Fruit fly (Drosophila melanogaster): ENCODE data around the gene CG5676.

The CG5676 gene

DNA sequence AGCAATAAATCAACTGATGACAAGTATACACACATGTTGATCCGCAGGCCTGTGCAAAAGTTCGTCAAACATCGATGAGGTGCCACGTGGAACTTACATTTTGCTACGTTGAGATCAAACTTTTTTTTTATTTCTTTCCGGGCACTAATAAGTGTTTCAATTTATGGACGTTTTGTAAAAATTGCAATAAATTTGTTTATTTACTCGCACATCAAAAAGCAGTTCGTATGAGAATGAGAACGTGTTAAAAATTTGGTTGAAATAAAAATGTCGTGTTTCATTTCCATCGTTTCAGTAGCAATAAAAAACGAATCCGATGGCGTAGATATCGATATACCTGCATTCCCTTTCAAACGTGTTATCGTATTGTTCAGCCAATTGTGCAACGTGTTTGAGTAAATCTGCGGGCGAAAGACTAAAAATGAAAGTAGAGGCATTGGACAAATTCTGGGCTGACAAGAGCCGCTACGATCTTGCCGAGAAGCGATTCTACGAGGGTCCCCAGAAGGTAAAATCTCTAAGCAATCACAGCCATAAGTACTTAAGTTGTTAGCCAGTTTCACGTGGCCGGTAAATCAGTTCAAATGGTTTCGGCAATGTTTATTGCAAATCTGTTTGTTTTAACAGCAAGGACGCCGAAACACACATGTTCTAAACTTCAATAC is 23.4 kb downstream of the CG5676 start, which contains the start of gene eEF1delta (continued):
- TF ChIP-seq Six4 (GFP tag; optimal IDR thresholded peaks at IDR 0.05) (no peak), pzg (GFP tag; optimal IDR thresholded peaks at IDR 0.05) (peak; percentile 48), tll (GFP tag; optimal IDR thresholded peaks at IDR 0.05) (peak in 1 of 2 experiments; percentile 84), disco-r (GFP tag; optimal IDR thresholded peaks at IDR 0.05) (no peak), CG12659 (GFP tag; optimal IDR thresholded peaks at IDR 0.05) (peak; percentile 53), Med (GFP tag) (peak; percentile 55), CG16779 (GFP tag; IDR thresholded peaks at IDR 0.05) (no peak), CG16813 (GFP tag; IDR thresholded peaks at IDR 0.05; ENCODE audit: partially characterized antibody) (peak; percentile 51; the same call in 2 of the 3 replicates), Bgb (GFP tag; IDR thresholded peaks at IDR 0.05; ENCODE audit: partially characterized antibody) (0 out of 2 replicates have a peak, but pooled peaks have one; percentile 39), pfk (GFP tag; optimal IDR thresholded peaks at IDR 0.05) (peak; percentile 91), Lpt (GFP tag; optimal IDR thresholded peaks at IDR 0.05) (no peak), sd (tag; optimal IDR thresholded peaks at IDR 0.05) (peak; percentile 27), MESR4 (GFP tag; optimal IDR thresholded peaks at IDR 0.05) (peak; percentile 68), CG1603 (tag; optimal IDR thresholded peaks at IDR 0.05) (peak; percentile 99), CG12219 (GFP tag; optimal IDR thresholded peaks at IDR 0.05) (no peak), CG4617 (GFP tag; optimal IDR thresholded peaks at IDR 0.05; ENCODE audit: borderline replicate concordance) (peak; percentile 54), CG6813 (GFP tag; optimal IDR thresholded peaks at IDR 0.05) (no peak), Dref (GFP tag; IDR thresholded peaks at IDR 0.05) (peak; percentile 71; the same call in 1 of the 2 replicates), bbx (GFP tag; IDR thresholded peaks at IDR 0.05; ENCODE audit: partially characterized antibody) (peak; percentile 51; the same call in 1 of the 2 replicates), E2f1 (GFP tag; IDR thresholded peaks at IDR 0.05) (no peak), CG14860 (GFP tag; IDR thresholded peaks at IDR 0.05; ENCODE audit: partially characterized antibody) (no peak), CG7357 (GFP tag; IDR thresholded peaks at IDR 0.05) (peak; percentile 84), CG17328 (GFP tag; IDR thresholded peaks at IDR 0.05) (no peak), slbo (GFP tag; IDR thresholded peaks at IDR 0.05) (peak; percentile 21; the same call in 1 of the 2 replicates), CoRest (tag; optimal IDR thresholded peaks at IDR 0.05) (no peak), Sry-δ (GFP tag; optimal IDR thresholded peaks at IDR 0.05) (peak; percentile 30), CG11723 (GFP tag; optimal IDR thresholded peaks at IDR 0.05) (peak; percentile 55), ssp (GFP tag; IDR thresholded peaks at IDR 0.05) (peak; percentile 93), nmo (GFP tag; optimal IDR thresholded peaks at IDR 0.05) (peak; percentile 14), CG4404 (GFP tag; IDR thresholded peaks at IDR 0.05) (no peak), Sox100B (GFP tag; optimal IDR thresholded peaks at IDR 0.05) (no peak), prd (optimal IDR thresholded peaks at IDR 0.05) (no peak), prd (GFP tag; IDR thresholded peaks at IDR 0.05) (no peak), Doc2 (GFP tag; IDR thresholded peaks at IDR 0.05) (no peak), Hey (tag; optimal IDR thresholded peaks at IDR 0.05) (no peak), Pdp1 (GFP tag; optimal IDR thresholded peaks at IDR 0.05) (peak in 1 of 2 experiments; percentile 95), Elba2 (GFP tag; optimal IDR thresholded peaks at IDR 0.05) (no peak), CG13287 (GFP tag; IDR thresholded peaks at IDR 0.05; ENCODE audit: partially characterized antibody) (peak; percentile 25; the same call in 1 of the 2 replicates), tup (GFP tag; optimal IDR thresholded peaks at IDR 0.05) (no peak), Sin3A (optimal IDR thresholded peaks at IDR 0.05) (peak; percentile 18), BEAF-32 (GFP tag; optimal IDR thresholded peaks at IDR 0.05) (peak; percentile 56), Nf-YB (GFP tag; optimal IDR thresholded peaks at IDR 0.05) (no peak)

Data from whole organism, embryonic.